Fruit fly (Drosophila melanogaster): ENCODE measurements around the gene ATPsyndelta.

The ATPsyndelta gene

DNA sequence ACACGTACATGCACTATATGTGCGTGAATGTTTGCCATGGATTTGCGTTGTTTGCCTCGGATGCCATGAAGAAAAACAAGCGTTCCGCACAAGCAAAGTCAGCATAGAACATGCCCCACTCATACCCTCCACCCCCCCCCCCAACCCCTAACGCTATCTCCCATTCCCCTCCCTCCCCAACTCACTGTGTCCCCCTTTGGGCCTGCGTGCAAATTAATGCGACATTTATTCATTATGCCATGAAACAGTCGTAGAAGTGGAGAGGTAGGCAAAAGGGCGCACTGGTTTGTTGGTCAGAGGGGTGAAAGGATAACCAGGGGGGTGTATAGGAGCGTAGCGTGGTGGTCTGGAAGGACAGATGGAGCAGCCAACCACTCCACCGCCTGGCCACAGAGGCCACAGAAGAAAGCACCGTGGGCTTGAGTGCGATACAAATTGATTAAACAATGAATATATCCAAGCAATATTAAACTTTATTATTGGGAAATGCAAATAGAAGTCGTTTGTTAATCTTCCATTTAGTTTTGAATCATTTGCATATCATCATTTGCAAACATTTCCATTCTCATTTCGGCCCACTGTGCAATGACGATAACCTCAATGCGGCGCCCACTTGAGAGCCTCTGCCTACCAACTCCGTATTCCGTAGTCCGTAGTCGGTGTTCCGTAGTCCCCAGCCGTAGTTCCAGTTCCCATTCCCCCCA lies 28.3 kb upstream of the ATPsyndelta start (continued):
- TF ChIP-seq so (GFP tag; IDR thresholded peaks at IDR 0.05) = 0 out of 3 replicates have a peak, but pooled peaks have one; percentile 27
- TF ChIP-seq Ptx1 (GFP tag; IDR thresholded peaks at IDR 0.05) = peak; percentile 66
- peak; percentile 22 for TF ChIP-seq CoRest (tag; optimal IDR thresholded peaks at IDR 0.05)
- no peak for TF ChIP-seq cg (GFP tag; optimal IDR thresholded peaks at IDR 0.05)
- no peak for TF ChIP-seq CG30020 (tag; optimal IDR thresholded peaks at IDR 0.05)
- TF ChIP-seq CG7372 (GFP tag; IDR thresholded peaks at IDR 0.05) = peak; percentile 43; the same call in 1 of the 2 replicates
- TF ChIP-seq tll (GFP tag; optimal IDR thresholded peaks at IDR 0.05) = no peak
- peak; percentile 0 for TF ChIP-seq maf-S (GFP tag; optimal IDR thresholded peaks at IDR 0.05)
- no peak for TF ChIP-seq CG11723 (GFP tag; optimal IDR thresholded peaks at IDR 0.05)
- no peak for TF ChIP-seq sim (GFP tag; IDR thresholded peaks at IDR 0.05)
- TF ChIP-seq Doc3 (GFP tag; IDR thresholded peaks at IDR 0.05; ENCODE audit: partially characterized antibody) = no peak
- no peak for TF ChIP-seq CG10959 (GFP tag; IDR thresholded peaks at IDR 0.05)
- no peak for TF ChIP-seq oc (tag; optimal IDR thresholded peaks at IDR 0.05)
- no peak for TF ChIP-seq ATbp (GFP tag; optimal IDR thresholded peaks at IDR 0.05)
- no peak for TF ChIP-seq Eip74EF (GFP tag; optimal IDR thresholded peaks at IDR 0.05)
- TF ChIP-seq gcm2 (GFP tag; optimal IDR thresholded peaks at IDR 0.05) = no peak
- no peak for TF ChIP-seq CG10431 (GFP tag; optimal IDR thresholded peaks at IDR 0.05)
- no peak for TF ChIP-seq HmgZ (tag; optimal IDR thresholded peaks at IDR 0.05)
- no peak for TF ChIP-seq ftz-f1 (GFP tag; optimal IDR thresholded peaks at IDR 0.05)
- TF ChIP-seq CG13287 (GFP tag; IDR thresholded peaks at IDR 0.05; ENCODE audit: partially characterized antibody) = no peak
- TF ChIP-seq CG2116 (GFP tag; optimal IDR thresholded peaks at IDR 0.05) = no peak
- TF ChIP-seq CG8478 (optimal IDR thresholded peaks at IDR 0.05) = no peak
- TF ChIP-seq CG12236 (GFP tag; optimal IDR thresholded peaks at IDR 0.05) = no peak
- TF ChIP-seq CG18011 (GFP tag; optimal IDR thresholded peaks at IDR 0.05) = no peak
- no peak for TF ChIP-seq CG10565 (GFP tag; optimal IDR thresholded peaks at IDR 0.05)
- peak; percentile 60; the same call in 2 of the 3 replicates for TF ChIP-seq CG11695 (GFP tag; IDR thresholded peaks at IDR 0.05)
- no peak for TF ChIP-seq CG16813 (GFP tag; IDR thresholded peaks at IDR 0.05; ENCODE audit: partially characterized antibody)
- no peak for TF ChIP-seq CG7271 (tag; optimal IDR thresholded peaks at IDR 0.05)
- TF ChIP-seq Hr51 (GFP tag; optimal IDR thresholded peaks at IDR 0.05) = peak in 1 of 2 experiments; percentile 38
- no peak for TF ChIP-seq PHDP (tag; optimal IDR thresholded peaks at IDR 0.05)
- peak; percentile 78 for TF ChIP-seq Hand (GFP tag; optimal IDR thresholded peaks at IDR 0.05)
- peak; percentile 58 for TF ChIP-seq Antp (GFP tag; optimal IDR thresholded peaks at IDR 0.05)
- TF ChIP-seq CG10979 (tag; optimal IDR thresholded peaks at IDR 0.05) = no peak
- peak; percentile 9 for TF ChIP-seq Myb (GFP tag; optimal IDR thresholded peaks at IDR 0.05)
- TF ChIP-seq bcd (GFP tag; optimal IDR thresholded peaks at IDR 0.05) = peak; percentile 45
- no peak for TF ChIP-seq CG30431 (GFP tag; optimal IDR thresholded peaks at IDR 0.05)
- no peak for TF ChIP-seq CG8388 (GFP tag; optimal IDR thresholded peaks at IDR 0.05)
- TF ChIP-seq slou (GFP tag; optimal IDR thresholded peaks at IDR 0.05) = no peak
- TF ChIP-seq CG12071 (GFP tag; optimal IDR thresholded peaks at IDR 0.05) = no peak
- TF ChIP-seq Hsf (GFP tag; optimal IDR thresholded peaks at IDR 0.05) = no peak
- TF ChIP-seq gem (tag; optimal IDR thresholded peaks at IDR 0.05) = peak; percentile 47
- TF ChIP-seq CG14860 (GFP tag; IDR thresholded peaks at IDR 0.05; ENCODE audit: partially characterized antibody) = no peak
- no peak for TF ChIP-seq CG33213 (GFP tag; optimal IDR thresholded peaks at IDR 0.05)
- no peak for TF ChIP-seq Dip2 (GFP tag; IDR thresholded peaks at IDR 0.05)
- TF ChIP-seq crp (GFP tag; optimal IDR thresholded peaks at IDR 0.05) = no peak
- peak; percentile 81 for TF ChIP-seq Rfx (GFP tag; IDR thresholded peaks at IDR 0.05)
- TF ChIP-seq rib (GFP tag; IDR thresholded peaks at IDR 0.05) = no peak
- TF ChIP-seq Hr39 (optimal IDR thresholded peaks at IDR 0.05) = no peak
- TF ChIP-seq eve (GFP tag; optimal IDR thresholded peaks at IDR 0.05) = no peak

Measured in whole organism, embryonic.